Worm (Caenorhabditis elegans): ENCODE data around the gene nas-20.
"Not testable (repeated sequence)": the region's sequence is repeated elsewhere in the genome, so short reads cannot be mapped to it uniquely, and the experiment has no call there.

nas-20 gene

DNA sequence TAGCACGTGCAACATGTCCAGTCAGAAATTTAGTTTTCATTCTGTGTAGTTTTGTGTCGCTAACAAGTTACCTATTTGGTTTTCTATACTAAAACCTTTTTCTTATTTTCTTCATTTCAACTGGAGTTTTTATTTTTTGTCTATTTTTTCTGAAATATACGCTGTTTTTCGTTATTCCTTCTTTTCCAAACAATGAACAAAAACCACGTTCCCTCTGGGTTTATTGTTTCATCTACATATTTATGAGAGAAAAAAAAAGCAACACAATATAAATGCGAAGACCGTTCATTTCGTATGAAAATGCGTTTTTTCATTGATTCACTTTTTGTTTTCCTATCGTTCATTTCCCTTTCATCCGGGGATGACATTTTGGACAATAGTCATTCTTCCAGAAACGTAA is 7.3 kb upstream of the nas-20 start, which contains the start of gene T11F9.22:
T11F9.22 (plus strand) TSS at position 301 of the 400 bp plus-strand sequence.
- TF ChIP-seq F39B2.1 (GFP tag; IDR thresholded peaks at IDR 0.05) (no peak), him-1 (tag; optimal IDR thresholded peaks at IDR 0.05) (no peak), lir-1 (GFP tag; conservative IDR thresholded peaks at IDR 0.05) (no peak), pbrm-1 (GFP tag; IDR thresholded peaks at IDR 0.05) (no peak), ekl-4 (GFP tag; IDR thresholded peaks at IDR 0.05) (no peak), nhr-179 (tag; optimal IDR thresholded peaks at IDR 0.05) (no peak), F57C9.4 (tag; optimal IDR thresholded peaks at IDR 0.05) (no peak), tbx-9 (tag; optimal IDR thresholded peaks at IDR 0.05; ENCODE audit: borderline replicate concordance) (no peak), ztf-22 (GFP tag; optimal IDR thresholded peaks at IDR 0.05) (no peak)

DNA sequence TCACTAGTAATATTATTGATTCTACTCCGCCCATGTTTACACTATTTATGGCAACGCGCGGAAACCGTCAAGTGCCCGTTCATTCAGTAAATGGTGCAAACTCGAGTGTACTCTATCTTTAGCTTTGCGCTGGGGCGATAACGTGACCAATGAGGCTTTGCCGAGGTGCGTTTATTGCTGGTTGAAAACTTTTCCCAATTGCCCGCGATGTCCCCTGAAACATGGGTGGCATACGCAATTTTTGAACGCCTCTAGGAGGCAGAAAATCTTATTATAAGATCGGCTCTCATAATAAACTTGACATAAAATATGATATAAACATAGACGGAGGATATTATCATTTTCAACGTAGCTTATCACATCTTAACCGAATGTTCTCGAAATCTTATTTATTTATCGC is 5.9 kb upstream of the nas-20 start:
- TF ChIP-seq F33H1.4 (GFP tag; IDR thresholded peaks at IDR 0.05) (peak; percentile 26), rcor-1 (GFP tag; IDR thresholded peaks at IDR 0.05) (peak; percentile 33; the same call in 1 of the 2 replicates), madf-8 (GFP tag; conservative IDR thresholded peaks at IDR 0.05) (peak; percentile 35; the same call in 1 of the 2 replicates), dox-1 (GFP tag; IDR thresholded peaks at IDR 0.05) (peak; percentile 66), D2030.7 (GFP tag; IDR thresholded peaks at IDR 0.05) (peak; percentile 81), attf-6 (GFP tag; IDR thresholded peaks at IDR 0.05) (peak; percentile 49; the same call in 1 of the 2 replicates), B0336.3 (GFP tag; IDR thresholded peaks at IDR 0.05) (peak; percentile 46; the same call in 1 of the 2 replicates), tbp1 (GFP tag; optimal IDR thresholded peaks at IDR 0.05) (peak; percentile 53), snpc-3.4 (tag; optimal IDR thresholded peaks at IDR 0.05) (peak; percentile 47), lsl-1 (GFP tag; optimal IDR thresholded peaks at IDR 0.05) (peak; percentile 31), F39B2.1 (GFP tag; IDR thresholded peaks at IDR 0.05) (peak; percentile 8; the same call in 1 of the 2 replicates), F49E8.2 (tag; optimal IDR thresholded peaks at IDR 0.05; ENCODE audit: insufficient read depth) (peak; percentile 33), xnd-1 (tag; optimal IDR thresholded peaks at IDR 0.05) (peak; percentile 12), hmg-1.2 (GFP tag; IDR thresholded peaks at IDR 0.05) (peak; percentile 54), ekl-4 (GFP tag; IDR thresholded peaks at IDR 0.05) (0 out of 2 replicates have a peak, but pooled peaks have one; percentile 62), efl-1 (GFP tag; optimal IDR thresholded peaks at IDR 0.05) (peak; percentile 0), snpc-1.1 (tag; optimal IDR thresholded peaks at IDR 0.05; ENCODE audit: insufficient read depth) (peak; percentile 91), snpc-4 (GFP tag; optimal IDR thresholded peaks at IDR 0.05) (peak; percentile 76), snpc-4 (tag; optimal IDR thresholded peaks at IDR 0.05) (peak; percentile 56 to 92 (median 84))

DNA sequence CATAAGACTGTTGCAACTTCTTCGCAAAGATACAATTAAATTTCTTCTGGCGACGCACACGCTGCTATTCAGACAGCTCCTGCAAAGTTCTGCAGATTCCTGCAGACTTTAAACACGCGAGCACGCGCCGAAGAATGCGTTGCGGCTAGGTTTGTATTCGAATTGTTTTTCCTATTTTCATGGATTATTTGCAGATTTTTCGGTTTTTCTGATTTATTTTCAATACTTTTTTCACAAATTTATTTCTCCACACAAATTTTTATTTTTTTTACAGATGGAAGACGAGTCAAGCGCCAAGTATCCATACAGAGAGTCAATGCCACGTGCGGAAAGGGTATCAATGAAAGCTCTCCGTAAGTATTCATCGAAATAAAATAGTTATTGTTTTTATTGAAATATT is 3.5 kb upstream of the nas-20 start, which contains the start of gene T11F9.7:
T11F9.7 (plus strand) TSS at position 301 of the 400 bp plus-strand sequence.
- not testable (repeated sequence) for TF ChIP-seq Y67H2A.10 (GFP tag; conservative IDR thresholded peaks at IDR 0.05); tbx-9 (tag; optimal IDR thresholded peaks at IDR 0.05; ENCODE audit: borderline replicate concordance); ztf-3 (GFP tag; optimal IDR thresholded peaks at IDR 0.05)

DNA sequence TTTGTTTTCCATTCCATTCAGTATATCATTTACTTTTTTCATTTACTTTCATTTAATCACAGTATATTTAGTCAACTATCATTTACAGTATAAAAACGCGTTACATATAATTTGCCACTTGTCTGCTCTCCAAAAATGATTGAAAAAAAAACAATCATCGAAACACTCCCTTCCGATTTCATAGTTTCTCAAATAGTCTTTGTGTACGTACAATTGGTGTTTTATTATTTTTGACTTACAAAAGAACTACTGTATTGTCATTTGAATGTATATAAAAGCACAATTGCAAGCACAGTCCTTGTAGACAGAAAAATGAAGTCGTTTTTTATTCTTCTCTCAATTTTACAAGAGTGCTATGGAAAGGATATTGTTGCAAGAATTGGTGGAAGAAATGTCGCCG is 2.3 kb upstream of the nas-20 start, which contains the start of gene nas-22:
nas-22 (plus strand) TSS at position 301 of the 400 bp plus-strand sequence.
- no peak for TF ChIP-seq Y56A3A.18 (GFP tag; IDR thresholded peaks at IDR 0.05)
- TF ChIP-seq ets-4 (GFP tag; optimal IDR thresholded peaks at IDR 0.05) = no peak
- no peak for TF ChIP-seq sptf-2 (GFP tag; optimal IDR thresholded peaks at IDR 0.05)
- TF ChIP-seq mcd-1 (GFP tag; IDR thresholded peaks at IDR 0.05) = no peak
- TF ChIP-seq chd-7 (tag; optimal IDR thresholded peaks at IDR 0.05) = no peak
- no peak for TF ChIP-seq pbrm-1 (GFP tag; IDR thresholded peaks at IDR 0.05)
- TF ChIP-seq hlh-12 (tag; optimal IDR thresholded peaks at IDR 0.05) = no peak
- TF ChIP-seq attf-6 (GFP tag; IDR thresholded peaks at IDR 0.05) = no peak
- no peak for TF ChIP-seq dpff-1 (tag; optimal IDR thresholded peaks at IDR 0.05)
- TF ChIP-seq ztf-22 (GFP tag; optimal IDR thresholded peaks at IDR 0.05) = no peak
- TF ChIP-seq ekl-4 (GFP tag; IDR thresholded peaks at IDR 0.05) = no peak
- TF ChIP-seq ama-1 (optimal IDR thresholded peaks at IDR 0.05) = no peak
- no peak for TF ChIP-seq ama-1 (GFP tag; optimal IDR thresholded peaks at IDR 0.05)
